Worm (Caenorhabditis elegans) whole organism, young adult: ENCODE measurements around the gene srg-13.

Source experiments
- F57C9.4 ChIP-seq: sonication (generic microtip); optimal IDR thresholded peaks from 2 replicates; lab custom pipeline; 2017; ENCODE audit warnings: mild to moderate bottlenecking, missing genetic modification characterization, missing compliant biosample characterization
- ama-1 ChIP-seq, 3 experiments: fragments of 150-350 bp in 1 of 3; sonication (generic microtip) in 2 of 3; optimal IDR thresholded peaks; 2 replicates each; lab custom pipeline; 2014 to 2018; ENCODE audit warnings: missing biosample characterization in 2 of 3, missing genetic modification characterization in 2 of 3, missing genetic modification reagents in 2 of 3
- atf-7 ChIP-seq: sonication (generic microtip); optimal IDR thresholded peaks from 2 replicates; lab custom pipeline; 2017; ENCODE audit warnings: mild to moderate bottlenecking, missing genetic modification characterization, missing compliant biosample characterization

- TF ChIP-seq atf-7 (tag; lab: Kevin White, UChicago): no peak
- TF ChIP-seq ama-1 (optimal IDR thresholded peaks at IDR 0.05; lab: Kevin White, UChicago): no peak
- TF ChIP-seq ama-1 (GFP tag; optimal IDR thresholded peaks at IDR 0.05; lab: Kevin White, UChicago): no peak
- no peak for TF ChIP-seq F57C9.4 (tag; lab: Kevin White, UChicago)
These were observed 48.7 kb downstream of the srg-13 start, which contains the start of gene emb-5 for ce11 chrIII:4720620-4721227.
